Fruit fly (Drosophila melanogaster) whole organism, embryonic: ENCODE results near the gene CG5835.
A peak's percentile ranks its signal among the peaks of the same experiment; 100 is the strongest.

Experiments used
- Bdp1 ChIP-seq: fragments of 200-800 bp; sonication (Bioruptor generic); optimal IDR thresholded peaks from 3 replicates; lab custom pipeline; 2016; ENCODE audit warnings: missing biosample characterization, missing genetic modification characterization
- CG10147 ChIP-seq: fragments of 200-800 bp; sonication (Bioruptor generic); optimal IDR thresholded peaks from 2 replicates; lab custom pipeline; 2019; ENCODE audit warnings: missing biosample characterization, mild to moderate bottlenecking, missing genetic modification characterization, moderate library complexity
- CG10209 ChIP-seq: fragments of 200-800 bp; sonication (Bioruptor generic); optimal IDR thresholded peaks from 3 replicates; lab custom pipeline; 2017; ENCODE audit warnings: missing biosample characterization, mild to moderate bottlenecking, missing genetic modification characterization, missing genetic modification reagents
- CG10462 ChIP-seq: fragments of 200-800 bp; sonication (Bioruptor generic); optimal IDR thresholded peaks from 2 replicates; lab custom pipeline; 2016; ENCODE audit warnings: missing biosample characterization, missing genetic modification characterization
- CG11398 ChIP-seq: fragments of 200-800 bp; sonication (Bioruptor generic); optimal IDR thresholded peaks from 2 replicates; lab custom pipeline; 2016; ENCODE audit warnings: missing biosample characterization, missing genetic modification characterization
- CG11723 ChIP-seq: fragments of 200-800 bp; sonication (Bioruptor generic); optimal IDR thresholded peaks from 2 replicates; lab custom pipeline; 2017; ENCODE audit warnings: missing biosample characterization, mild to moderate bottlenecking, missing genetic modification characterization
- CG1233 ChIP-seq: fragments of 200-800 bp; sonication (Bioruptor generic); optimal IDR thresholded peaks from 4 replicates; lab custom pipeline; 2018; ENCODE audit warnings: missing biosample characterization, mild to moderate bottlenecking, missing genetic modification characterization
- CG14965 ChIP-seq: fragments of 200-800 bp; sonication (Bioruptor generic); optimal IDR thresholded peaks from 2 replicates; lab custom pipeline; 2016; ENCODE audit warnings: missing biosample characterization, missing genetic modification characterization, borderline replicate concordance
- CG15696 ChIP-seq: fragments of 200-800 bp; sonication (Bioruptor generic); optimal IDR thresholded peaks from 2 replicates; lab custom pipeline; 2019; ENCODE audit warnings: missing biosample characterization, mild to moderate bottlenecking, missing genetic modification characterization, moderate library complexity
- CG18011 ChIP-seq: fragments of 200-800 bp; sonication (Bioruptor generic); optimal IDR thresholded peaks from 2 replicates; lab custom pipeline; 2017; ENCODE audit warnings: missing biosample characterization, missing genetic modification characterization, mild to moderate bottlenecking, moderate library complexity, missing genotype
- CG2116 ChIP-seq: fragments of 200-800 bp; sonication (Bioruptor generic); optimal IDR thresholded peaks from 3 replicates; lab custom pipeline; 2018; ENCODE audit warnings: missing biosample characterization, mild to moderate bottlenecking, missing genetic modification characterization
- CG30020 ChIP-seq: fragments of 200-800 bp; optimal IDR thresholded peaks from 2 replicates; lab custom pipeline; 2019; ENCODE audit warnings: missing biosample characterization, mild to moderate bottlenecking, missing genetic modification characterization, moderate library complexity
- CG31388 ChIP-seq: fragments of 200-800 bp; sonication (Bioruptor generic); optimal IDR thresholded peaks from 2 replicates; lab custom pipeline; 2016; ENCODE audit warnings: missing biosample characterization, missing genetic modification characterization
- CG31441 ChIP-seq: fragments of 200-800 bp; sonication (Bioruptor generic); IDR thresholded peaks from 2 replicates; pipeline ENCODE4 v1.3.6; 2022; ENCODE audit warnings: missing biosample characterization, missing genetic modification characterization
- CG4360 ChIP-seq: fragments of 200-800 bp; sonication (Bioruptor generic); IDR thresholded peaks from 2 replicates; pipeline ENCODE4 v1.3.6; 2022; ENCODE audit warnings: missing biosample characterization, missing genetic modification characterization
- CG4424 ChIP-seq: fragments of 200-800 bp; sonication (Bioruptor generic); optimal IDR thresholded peaks from 3 replicates; lab custom pipeline; 2016; ENCODE audit warnings: missing biosample characterization, missing genetic modification characterization
- CG6813 ChIP-seq: fragments of 200-800 bp; sonication (Bioruptor generic); optimal IDR thresholded peaks from 2 replicates; lab custom pipeline; 2017; ENCODE audit warnings: missing biosample characterization, missing genetic modification characterization, mild to moderate bottlenecking, moderate library complexity, missing genetic modification reagents
- CG8388 ChIP-seq: fragments of 200-800 bp; sonication (Bioruptor generic); optimal IDR thresholded peaks from 2 replicates; lab custom pipeline; 2019; ENCODE audit warnings: missing biosample characterization, mild to moderate bottlenecking, missing genetic modification characterization, moderate library complexity
- CG9437 ChIP-seq: fragments of 200-800 bp; sonication (Bioruptor generic); optimal IDR thresholded peaks from 2 replicates; lab custom pipeline; 2018; ENCODE audit warnings: missing biosample characterization, mild to moderate bottlenecking, missing genetic modification characterization
- HLH54F ChIP-seq: fragments of 200-800 bp; sonication (Bioruptor generic); optimal IDR thresholded peaks from 3 replicates; lab custom pipeline; 2016; ENCODE audit warnings: missing biosample characterization, missing genetic modification characterization
- Hmx ChIP-seq: fragments of 200-800 bp; sonication (Bioruptor generic); optimal IDR thresholded peaks from 2 replicates; lab custom pipeline; 2016; ENCODE audit warnings: missing biosample characterization, missing genetic modification characterization
- Lhr ChIP-seq: fragments of 200-800 bp; sonication (Bioruptor generic); optimal IDR thresholded peaks from 3 replicates; lab custom pipeline; 2017; ENCODE audit warnings: mild to moderate bottlenecking, missing biosample characterization, missing genetic modification reagents, missing genetic modification characterization
- Meics ChIP-seq: fragments of 200-800 bp; sonication (Bioruptor generic); optimal IDR thresholded peaks from 2 replicates; lab custom pipeline; 2017; ENCODE audit warnings: missing biosample characterization, mild to moderate bottlenecking, missing genetic modification characterization
- Nf-YC ChIP-seq: fragments of 200-800 bp; optimal IDR thresholded peaks from 3 replicates; lab custom pipeline; 2019; ENCODE audit warnings: missing biosample characterization, mild to moderate bottlenecking, missing genetic modification characterization, moderate library complexity
- Ptx1 ChIP-seq: fragments of 200-800 bp; sonication (Bioruptor generic); IDR thresholded peaks from 2 replicates; pipeline ENCODE4 v1.3.6; 2022; ENCODE audit warnings: missing biosample characterization, missing genetic modification characterization
- Six4 ChIP-seq: fragments of 200-800 bp; sonication (Bioruptor generic); optimal IDR thresholded peaks from 2 replicates; lab custom pipeline; 2016; ENCODE audit warnings: missing biosample characterization, missing genetic modification characterization
- Spps ChIP-seq: fragments of 200-800 bp; sonication (Bioruptor generic); optimal IDR thresholded peaks from 2 replicates; lab custom pipeline; 2018; ENCODE audit warnings: missing biosample characterization, mild to moderate bottlenecking, missing genetic modification characterization
- ase ChIP-seq: fragments of 200-800 bp; sonication (Bioruptor generic); IDR thresholded peaks from 3 replicates; pipeline ENCODE4 v1.3.6; 2022; ENCODE audit warnings: missing biosample characterization, missing genetic modification characterization
- br ChIP-seq: fragments of >200 bp; optimal IDR thresholded peaks from 2 replicates; lab custom pipeline; 2017
- chif ChIP-seq, 2 experiments: fragments of 200-800 bp; sonication (Bioruptor generic); optimal IDR thresholded peaks; 3 replicates each; lab custom pipeline; 2016; ENCODE audit warnings: missing biosample characterization in 2 of 2, missing genetic modification characterization in 2 of 2
- corto ChIP-seq: fragments of 200-800 bp; sonication (Bioruptor generic); optimal IDR thresholded peaks from 2 replicates; lab custom pipeline; 2016; ENCODE audit warnings: missing biosample characterization, mild to moderate bottlenecking, missing genetic modification characterization, moderate library complexity
- dati ChIP-seq: fragments of 200-800 bp; sonication (Bioruptor generic); IDR thresholded peaks from 2 replicates; pipeline ENCODE4 v1.3.6; 2022; ENCODE audit warnings: missing biosample characterization, missing genetic modification characterization
- ewg ChIP-seq: fragments of 200-800 bp; sonication (Bioruptor generic); optimal IDR thresholded peaks from 3 replicates; lab custom pipeline; 2017; ENCODE audit warnings: mild to moderate bottlenecking, missing biosample characterization, missing genetic modification reagents, missing genetic modification characterization
- gcm2 ChIP-seq: fragments of 200-800 bp; sonication (Bioruptor generic); optimal IDR thresholded peaks from 2 replicates; lab custom pipeline; 2016; ENCODE audit warnings: missing biosample characterization, missing genetic modification characterization
- ind ChIP-seq: fragments of 200-800 bp; sonication (Bioruptor generic); optimal IDR thresholded peaks from 3 replicates; lab custom pipeline; 2016; ENCODE audit warnings: missing biosample characterization, missing genetic modification characterization
- jumu ChIP-seq: fragments of 200-800 bp; sonication (Bioruptor generic); optimal IDR thresholded peaks from 3 replicates; lab custom pipeline; 2016; ENCODE audit warnings: missing biosample characterization, missing genetic modification characterization
- kah ChIP-seq: fragments of 200-800 bp; sonication (Bioruptor generic); optimal IDR thresholded peaks from 2 replicates; lab custom pipeline; 2018; ENCODE audit warnings: missing biosample characterization, mild to moderate bottlenecking, missing genetic modification characterization
- lab ChIP-seq: fragments of 200-800 bp; sonication (Bioruptor generic); optimal IDR thresholded peaks from 3 replicates; lab custom pipeline; 2017; ENCODE audit warnings: missing biosample characterization, missing genetic modification characterization, mild to moderate bottlenecking, moderate library complexity, missing genetic modification reagents
- maf-S ChIP-seq: fragments of 200-800 bp; sonication (Bioruptor generic); optimal IDR thresholded peaks from 2 replicates; lab custom pipeline; 2016; ENCODE audit warnings: missing biosample characterization, missing genetic modification characterization
- nom ChIP-seq: fragments of 200-800 bp; sonication (Bioruptor generic); optimal IDR thresholded peaks from 2 replicates; lab custom pipeline; 2017; ENCODE audit warnings: missing biosample characterization, missing genetic modification characterization, mild to moderate bottlenecking, moderate library complexity, missing genetic modification reagents
- otp ChIP-seq: fragments of 200-800 bp; sonication (Bioruptor generic); IDR thresholded peaks from 3 replicates; pipeline ENCODE4, ENCODE4 v1.3.6; 2022; ENCODE audit warnings: missing biosample characterization, missing genetic modification characterization
- pum ChIP-seq: fragments of 200-800 bp; sonication (Bioruptor generic); optimal IDR thresholded peaks from 2 replicates; lab custom pipeline; 2016; ENCODE audit warnings: missing biosample characterization, missing genetic modification characterization
- row ChIP-seq: fragments of 200-800 bp; sonication (Bioruptor generic); IDR thresholded peaks from 3 replicates; pipeline ENCODE4 v1.3.6; 2022; ENCODE audit warnings: missing biosample characterization, missing genetic modification characterization
- schlank ChIP-seq: fragments of 200-800 bp; sonication (Bioruptor generic); optimal IDR thresholded peaks from 2 replicates; lab custom pipeline; 2018; ENCODE audit warnings: missing biosample characterization, mild to moderate bottlenecking, missing genetic modification characterization
- sd ChIP-seq: fragments of 200-800 bp; sonication (Bioruptor generic); optimal IDR thresholded peaks from 3 replicates; lab custom pipeline; 2018; ENCODE audit warnings: missing biosample characterization, mild to moderate bottlenecking, missing genetic modification characterization, moderate library complexity
- ssp ChIP-seq: fragments of 200-800 bp; sonication (Bioruptor generic); IDR thresholded peaks from 2 replicates; pipeline ENCODE4 v1.3.6; 2022; ENCODE audit warnings: missing biosample characterization, missing genetic modification characterization
- tap ChIP-seq: fragments of 200-800 bp; optimal IDR thresholded peaks from 3 replicates; lab custom pipeline; 2019; ENCODE audit warnings: missing biosample characterization, mild to moderate bottlenecking, missing genetic modification characterization, moderate library complexity
- toy ChIP-seq: fragments of 200-800 bp; sonication (Bioruptor generic); IDR thresholded peaks from 2 replicates; pipeline ENCODE4 v1.3.6; 2022; ENCODE audit warnings: missing biosample characterization, missing genetic modification characterization
- tup ChIP-seq: fragments of 200-800 bp; sonication (Bioruptor generic); optimal IDR thresholded peaks from 2 replicates; lab custom pipeline; 2016; ENCODE audit warnings: missing biosample characterization, mild to moderate bottlenecking, missing genetic modification characterization, moderate library complexity
- wor ChIP-seq: fragments of 200-800 bp; sonication (Bioruptor generic); IDR thresholded peaks from 2 replicates; pipeline ENCODE4 v1.3.6; 2022; ENCODE audit warnings: missing biosample characterization, missing genetic modification characterization
- zfh1 ChIP-seq: fragments of 200-800 bp; sonication (Bioruptor generic); IDR thresholded peaks from 3 replicates; pipeline ENCODE4 v1.3.6; 2022; ENCODE audit warnings: missing biosample characterization, missing genetic modification characterization

The CG5835 gene

dm6 chr3R:19164873-19165456, 11.5 kb upstream of the CG5835 start (continued):
- peak; percentile 15; the same call in 1 of the 2 replicates for TF ChIP-seq CG4360 (GFP tag; lab: Robert Waterston, UW)
- TF ChIP-seq CG9437 (GFP tag; lab: Kevin White, UChicago), result peak; percentile 60
- TF ChIP-seq CG8388 (GFP tag; lab: Kevin White, UChicago), result no peak
- TF ChIP-seq CG11398 (GFP tag; lab: Kevin White, UChicago), result no peak
- no peak for TF ChIP-seq zfh1 (GFP tag; lab: Robert Waterston, UW)
- no peak for TF ChIP-seq gcm2 (GFP tag; lab: Kevin White, UChicago)
- peak; percentile 7 for TF ChIP-seq jumu (GFP tag; lab: Kevin White, UChicago)
- no peak for TF ChIP-seq br (lab: Kevin White, UChicago)
- peak; percentile 62 for TF ChIP-seq CG31441 (GFP tag; lab: Robert Waterston, UW)
- TF ChIP-seq Meics, result peak; percentile 66
- TF ChIP-seq pum, result no peak
- TF ChIP-seq nom (GFP tag; lab: Kevin White, UChicago), result no peak
- peak; percentile 47 for TF ChIP-seq CG1233 (GFP tag; lab: Kevin White, UChicago)
- peak; percentile 2 for TF ChIP-seq CG2116 (GFP tag; lab: Kevin White, UChicago)
- TF ChIP-seq otp (GFP tag; lab: Robert Waterston, UW), result peak; percentile 46; the same call in 2 of the 3 replicates
- no peak for TF ChIP-seq sd
- no peak for TF ChIP-seq CG14965 (GFP tag; lab: Kevin White, UChicago)
- no peak for TF ChIP-seq CG10462 (GFP tag; lab: Kevin White, UChicago)
- TF ChIP-seq ase (GFP tag; lab: Robert Waterston, UW), result no peak
- no peak for TF ChIP-seq tap
- no peak for TF ChIP-seq Nf-YC (tag; lab: Kevin White, UChicago)
- TF ChIP-seq chif (GFP tag; optimal IDR thresholded peaks at IDR 0.05; lab: Kevin White, UChicago), result peak; percentile 1 to 17
- peak; percentile 57 for TF ChIP-seq lab (GFP tag; lab: Kevin White, UChicago)
- TF ChIP-seq schlank (tag; lab: Kevin White, UChicago), result no peak
- no peak for TF ChIP-seq ssp (GFP tag; lab: Robert Waterston, UW)
- TF ChIP-seq Spps, result no peak
- peak; percentile 58 for TF ChIP-seq row (GFP tag; lab: Robert Waterston, UW)
- TF ChIP-seq wor (GFP tag; lab: Robert Waterston, UW), result no peak
- no peak for TF ChIP-seq CG31388
- no peak for TF ChIP-seq Lhr
- TF ChIP-seq CG10147, result no peak
- no peak for TF ChIP-seq CG30020 (tag; lab: Kevin White, UChicago)
- TF ChIP-seq Six4 (GFP tag; lab: Kevin White, UChicago), result no peak
- peak; percentile 29 for TF ChIP-seq CG11723 (GFP tag; lab: Kevin White, UChicago)
- TF ChIP-seq kah (GFP tag; lab: Kevin White, UChicago), result no peak
- TF ChIP-seq Bdp1 (GFP tag; lab: Kevin White, UChicago), result peak; percentile 42
- peak; percentile 59 for TF ChIP-seq CG4424
- no peak for TF ChIP-seq maf-S (GFP tag; lab: Kevin White, UChicago)
- TF ChIP-seq CG6813, result no peak
- no peak for TF ChIP-seq Hmx (GFP tag; lab: Kevin White, UChicago)
- TF ChIP-seq ind (GFP tag; lab: Kevin White, UChicago), result peak; percentile 26
- no peak for TF ChIP-seq CG15696 (tag; lab: Kevin White, UChicago)
- no peak for TF ChIP-seq toy (GFP tag; lab: Robert Waterston, UW)
- TF ChIP-seq dati (GFP tag; lab: Robert Waterston, UW), result no peak
- TF ChIP-seq corto, result no peak
- no peak for TF ChIP-seq tup (GFP tag; lab: Kevin White, UChicago)
- peak; percentile 51 for TF ChIP-seq CG10209
- TF ChIP-seq CG18011, result no peak
- no peak for TF ChIP-seq Ptx1 (GFP tag; lab: Robert Waterston, UW)
- TF ChIP-seq HLH54F (GFP tag; lab: Kevin White, UChicago), result peak; percentile 28
- no peak for TF ChIP-seq ewg (GFP tag; lab: Kevin White, UChicago)
